Worm (Caenorhabditis elegans): ENCODE data around the gene swan-1.

DNA sequence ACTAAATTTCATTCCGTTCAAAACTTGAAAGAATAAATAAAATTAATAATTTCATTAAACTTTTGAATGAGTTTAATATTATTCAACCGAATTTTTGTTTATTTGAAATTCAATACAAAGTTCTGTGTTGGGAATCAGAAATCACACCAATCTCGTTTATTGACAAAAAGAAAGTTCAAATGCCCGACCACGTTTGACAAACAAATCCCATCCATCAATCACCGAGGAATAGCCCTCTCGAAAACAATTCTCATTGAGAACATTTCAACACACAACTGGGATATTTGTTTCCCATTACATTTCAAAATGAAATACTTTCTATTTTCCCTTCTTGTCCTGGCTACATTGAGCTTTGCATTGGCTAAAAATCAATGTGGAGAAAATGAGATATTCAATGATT, 29.2 kb downstream of the swan-1 start, which contains the start of gene F53C11.9:
- TF ChIP-seq lin-13 (GFP tag; optimal IDR thresholded peaks at IDR 0.05), result no peak
- TF ChIP-seq dmd-4 (tag; optimal IDR thresholded peaks at IDR 0.05), result no peak
- TF ChIP-seq nhr-23 (tag; optimal IDR thresholded peaks at IDR 0.05), result no peak
- no peak for TF ChIP-seq blmp-1 (tag; optimal IDR thresholded peaks at IDR 0.05; ENCODE audit: insufficient read depth)
- no peak for TF ChIP-seq nhr-6 (tag; optimal IDR thresholded peaks at IDR 0.05)
